Fruit fly (Drosophila melanogaster) whole organism, prepupa: ENCODE data around the gene CG4456.

ENCODE experiments used
- Blimp-1 ChIP-seq: fragments of 200-800 bp; sonication (Bioruptor generic); optimal IDR thresholded peaks from 3 replicates; lab custom pipeline; 2017; ENCODE audit warnings: missing biosample characterization, missing genetic modification characterization, mild to moderate bottlenecking, moderate library complexity, missing genetic modification reagents
- CG10669 ChIP-seq: fragments of 200-800 bp; sonication (Bioruptor generic); optimal IDR thresholded peaks from 3 replicates; lab custom pipeline; 2018; ENCODE audit warnings: missing biosample characterization, mild to moderate bottlenecking, missing genetic modification characterization, moderate library complexity
- CG11762 ChIP-seq: fragments of 200-800 bp; sonication (Bioruptor generic); optimal IDR thresholded peaks from 3 replicates; lab custom pipeline; 2016; ENCODE audit warnings: missing biosample characterization, missing genetic modification characterization; ENCODE audit not compliant: insufficient read depth
- CG11902 ChIP-seq: fragments of 200-800 bp; sonication (Bioruptor generic); optimal IDR thresholded peaks from 3 replicates; lab custom pipeline; 2016; ENCODE audit warnings: missing biosample characterization, missing genetic modification characterization
- CG15336 ChIP-seq: fragments of 200-800 bp; sonication (Bioruptor generic); IDR thresholded peaks from 2 replicates; pipeline ENCODE4 v1.3.6; 2022; ENCODE audit warnings: missing biosample characterization, missing genetic modification characterization
- CG16779 ChIP-seq: fragments of 200-800 bp; sonication (Bioruptor generic); optimal IDR thresholded peaks from 3 replicates; lab custom pipeline; 2017; ENCODE audit warnings: missing biosample characterization, mild to moderate bottlenecking, missing genetic modification characterization
- CG3032 ChIP-seq: fragments of 200-800 bp; optimal IDR thresholded peaks from 2 replicates; lab custom pipeline; 2019; ENCODE audit warnings: missing biosample characterization, mild to moderate bottlenecking, missing genetic modification characterization, moderate library complexity
- CG31627 ChIP-seq: fragments of 200-800 bp; sonication (Bioruptor generic); optimal IDR thresholded peaks from 3 replicates; lab custom pipeline; 2016; ENCODE audit warnings: missing biosample characterization, missing genetic modification characterization
- CG32006 ChIP-seq: fragments of 200-800 bp; sonication (Bioruptor generic); optimal IDR thresholded peaks from 3 replicates; lab custom pipeline; 2017; ENCODE audit warnings: missing biosample characterization, mild to moderate bottlenecking, missing genetic modification characterization
- CG34406 ChIP-seq: fragments of 200-800 bp; sonication (Bioruptor generic); optimal IDR thresholded peaks from 3 replicates; lab custom pipeline; 2016; ENCODE audit warnings: missing biosample characterization, missing genetic modification characterization
- CG3919 ChIP-seq: fragments of 200-800 bp; sonication (Bioruptor generic); optimal IDR thresholded peaks from 3 replicates; lab custom pipeline; 2016; ENCODE audit warnings: missing biosample characterization, missing genetic modification characterization
- CG6163 ChIP-seq: fragments of 200-800 bp; sonication (Bioruptor generic); IDR thresholded peaks from 3 replicates; pipeline ENCODE4 v1.3.6; 2022; ENCODE audit warnings: missing biosample characterization, missing genetic modification characterization
- CG6276 ChIP-seq: fragments of 200-800 bp; sonication (Bioruptor generic); optimal IDR thresholded peaks from 2 replicates; lab custom pipeline; 2017; ENCODE audit warnings: missing biosample characterization, mild to moderate bottlenecking, missing genetic modification characterization
- CG6792 ChIP-seq: fragments of 200-800 bp; sonication (Bioruptor generic); optimal IDR thresholded peaks from 3 replicates; lab custom pipeline; 2016; ENCODE audit warnings: missing biosample characterization, missing genetic modification characterization
- CG6808 ChIP-seq: fragments of 200-800 bp; sonication (Bioruptor generic); optimal IDR thresholded peaks from 3 replicates; lab custom pipeline; 2017; ENCODE audit warnings: missing biosample characterization, missing genetic modification characterization, mild to moderate bottlenecking, moderate library complexity, missing genetic modification reagents
- CG6854 ChIP-seq: fragments of 200-800 bp; sonication (Bioruptor generic); optimal IDR thresholded peaks from 2 replicates; lab custom pipeline; 2017; ENCODE audit warnings: missing biosample characterization, mild to moderate bottlenecking, missing genetic modification characterization
- CG7368 ChIP-seq: fragments of 200-800 bp; sonication (Bioruptor generic); optimal IDR thresholded peaks from 3 replicates; lab custom pipeline; 2016; ENCODE audit warnings: missing biosample characterization, missing genetic modification characterization
- CG8119 ChIP-seq: fragments of 200-800 bp; sonication (Bioruptor generic); IDR thresholded peaks from 3 replicates; pipeline ENCODE4 v1.3.6; 2022; ENCODE audit warnings: missing biosample characterization, missing genetic modification characterization
- CG9139 ChIP-seq: fragments of 200-800 bp; sonication (Bioruptor generic); optimal IDR thresholded peaks from 3 replicates; lab custom pipeline; 2017; ENCODE audit warnings: missing biosample characterization, mild to moderate bottlenecking, missing genetic modification characterization
- Eip75B ChIP-seq: fragments of 200-800 bp; sonication (Bioruptor generic); optimal IDR thresholded peaks from 3 replicates; lab custom pipeline; 2016; ENCODE audit warnings: missing biosample characterization, missing genetic modification characterization
- Eip78C ChIP-seq: fragments of 200-800 bp; sonication (Bioruptor generic); peaks from one replicate; lab custom pipeline; 2016; ENCODE audit warnings: missing biosample characterization, missing genetic modification characterization
- Ets96B ChIP-seq: fragments of 200-800 bp; optimal IDR thresholded peaks from 2 replicates; lab custom pipeline; 2019; ENCODE audit warnings: missing biosample characterization, mild to moderate bottlenecking, missing genetic modification characterization, moderate library complexity
- Gug ChIP-seq: fragments of 200-800 bp; sonication (Bioruptor generic); IDR thresholded peaks from 2 replicates; pipeline ENCODE4 v1.3.6; 2022; ENCODE audit warnings: missing biosample characterization, missing genetic modification characterization
- Hr38 ChIP-seq: sonication (Bioruptor generic); optimal IDR thresholded peaks from 2 replicates; lab custom pipeline; 2016; ENCODE audit warnings: missing biosample characterization, missing genetic modification characterization
- Hr39 ChIP-seq: fragments of 200-800 bp; sonication (Bioruptor generic); optimal IDR thresholded peaks from 2 replicates; lab custom pipeline; 2016; ENCODE audit warnings: missing biosample characterization, missing genetic modification characterization
- Hr4 ChIP-seq: fragments of 200-800 bp; sonication (Bioruptor generic); optimal IDR thresholded peaks from 3 replicates; lab custom pipeline; 2016; ENCODE audit warnings: missing biosample characterization, missing genetic modification characterization
- Met ChIP-seq: fragments of 200-800 bp; sonication (Bioruptor generic); optimal IDR thresholded peaks from 3 replicates; lab custom pipeline; 2016; ENCODE audit warnings: missing biosample characterization, missing genetic modification characterization
- OdsH ChIP-seq: fragments of 200-800 bp; sonication (Bioruptor generic); optimal IDR thresholded peaks from 3 replicates; lab custom pipeline; 2016; ENCODE audit warnings: missing biosample characterization, missing genetic modification characterization
- Sox102F ChIP-seq: fragments of 200-800 bp; sonication (Bioruptor generic); optimal IDR thresholded peaks from 2 replicates; lab custom pipeline; 2016; ENCODE audit warnings: missing biosample characterization, mild to moderate bottlenecking, missing genetic modification characterization
- Sox14 ChIP-seq: fragments of 200-800 bp; sonication (Bioruptor generic); optimal IDR thresholded peaks from 3 replicates; lab custom pipeline; 2016; ENCODE audit warnings: missing biosample characterization, missing genetic modification characterization
- achi ChIP-seq: fragments of 200-800 bp; sonication (Bioruptor generic); optimal IDR thresholded peaks from 3 replicates; lab custom pipeline; 2016; ENCODE audit warnings: missing biosample characterization, missing genetic modification characterization
- acj6 ChIP-seq: fragments of 200-800 bp; sonication (Bioruptor generic); optimal IDR thresholded peaks from 3 replicates; lab custom pipeline; 2016; ENCODE audit warnings: missing biosample characterization, missing genetic modification characterization
- eg ChIP-seq: fragments of 200-800 bp; sonication (Bioruptor generic); IDR thresholded peaks from 3 replicates; pipeline ENCODE4 v1.3.6; 2022; ENCODE audit warnings: missing biosample characterization, missing genetic modification characterization
- esn ChIP-seq: fragments of 200-800 bp; sonication (Bioruptor generic); optimal IDR thresholded peaks from 2 replicates; lab custom pipeline; 2016; ENCODE audit warnings: missing biosample characterization, mild to moderate bottlenecking, missing genetic modification characterization, moderate library complexity
- fd59A ChIP-seq: fragments of 200-800 bp; sonication (Bioruptor generic); optimal IDR thresholded peaks from 2 replicates; lab custom pipeline; 2017; ENCODE audit warnings: missing biosample characterization, mild to moderate bottlenecking, missing genetic modification characterization, missing genetic modification reagents
- fd85E ChIP-seq: fragments of 200-800 bp; sonication (Bioruptor generic); optimal IDR thresholded peaks from 3 replicates; lab custom pipeline; 2016; ENCODE audit warnings: missing biosample characterization, missing genetic modification characterization
- fkh ChIP-seq: fragments of 200-800 bp; sonication (Bioruptor generic); optimal IDR thresholded peaks from 3 replicates; lab custom pipeline; 2017; ENCODE audit warnings: missing biosample characterization, mild to moderate bottlenecking, missing genetic modification characterization, moderate library complexity
- lz ChIP-seq: fragments of 200-800 bp; sonication (Bioruptor generic); optimal IDR thresholded peaks from 3 replicates; lab custom pipeline; 2016; ENCODE audit warnings: missing biosample characterization, missing genetic modification characterization
- net ChIP-seq: fragments of 200-800 bp; sonication (Bioruptor generic); optimal IDR thresholded peaks from 3 replicates; lab custom pipeline; 2016; ENCODE audit warnings: missing biosample characterization, missing genetic modification characterization
- pdm3 ChIP-seq: fragments of 200-800 bp; sonication (Bioruptor generic); optimal IDR thresholded peaks from 3 replicates; lab custom pipeline; 2016; ENCODE audit warnings: missing biosample characterization, missing genetic modification characterization
- ss ChIP-seq, 2 experiments: fragments of 200-800 bp; sonication (Bioruptor generic); optimal IDR thresholded peaks; 2 replicates in 1 of 2; 3 replicates in 1 of 2; lab custom pipeline; 2017 to 2018; ENCODE audit warnings: mild to moderate bottlenecking in 2 of 2, missing biosample characterization in 2 of 2, missing genetic modification characterization in 2 of 2, moderate library complexity in 1 of 2
- svp ChIP-seq: fragments of 200-800 bp; sonication (Bioruptor generic); peaks from one replicate; lab custom pipeline; 2016; ENCODE audit warnings: missing biosample characterization, missing genetic modification characterization
- topi ChIP-seq: fragments of 200-800 bp; sonication (Bioruptor generic); optimal IDR thresholded peaks from 3 replicates; lab custom pipeline; 2016; ENCODE audit warnings: missing biosample characterization, missing genetic modification characterization
- vri ChIP-seq: fragments of 200-800 bp; sonication (Bioruptor generic); optimal IDR thresholded peaks from 3 replicates; lab custom pipeline; 2016; ENCODE audit warnings: missing biosample characterization, mild to moderate bottlenecking, missing genetic modification characterization

Gene CG4456

dm6 chr3L:9357830-9358712, 14.5 kb upstream of the CG4456 start (continued):
- TF ChIP-seq Met (GFP tag; lab: Kevin White, UChicago) = no peak
- TF ChIP-seq, all 60 proteins: peak for 22

- TF ChIP-seq acj6 (GFP tag; lab: Kevin White, UChicago) (no peak), CG8119 (GFP tag; lab: Robert Waterston, UW) (peak; percentile 43; the same call in 2 of the 3 replicates), CG6276 (no peak), Hr4 (GFP tag; lab: Kevin White, UChicago) (peak; percentile 64), Hr39 (GFP tag; lab: Kevin White, UChicago) (peak; percentile 10), CG6808 (GFP tag; lab: Kevin White, UChicago) (no peak), CG6854 (GFP tag; lab: Kevin White, UChicago) (no peak), OdsH (peak; percentile 17), CG7368 (peak; percentile 6), Met (GFP tag; lab: Kevin White, UChicago) (no peak), Hr38 (GFP tag; lab: Kevin White, UChicago) (no peak), Sox102F (GFP tag; lab: Kevin White, UChicago) (peak; percentile 19), CG3919 (peak; percentile 60), CG31627 (no peak), CG11902 (GFP tag; lab: Kevin White, UChicago) (no peak), CG15336 (GFP tag; lab: Robert Waterston, UW) (peak; percentile 45; the same call in 1 of the 2 replicates), CG16779 (tag; lab: Kevin White, UChicago) (no peak), Blimp-1 (GFP tag; lab: Kevin White, UChicago) (no peak), Ets96B (peak; percentile 10), CG10669 (no peak), Eip78C (GFP tag; lab: Kevin White, UChicago) (peak; percentile 71), lz (GFP tag; lab: Kevin White, UChicago) (peak; percentile 34), esn (GFP tag; lab: Kevin White, UChicago) (peak; percentile 57), Eip75B (GFP tag; lab: Kevin White, UChicago) (peak; percentile 35), Gug (GFP tag; lab: Robert Waterston, UW) (no peak), CG9139 (GFP tag; lab: Kevin White, UChicago) (no peak), eg (GFP tag; lab: Robert Waterston, UW) (peak; percentile 68; the same call in 2 of the 3 replicates), net (GFP tag; lab: Kevin White, UChicago) (peak; percentile 53), topi (GFP tag; lab: Kevin White, UChicago) (peak; percentile 39), CG3032 (tag; lab: Kevin White, UChicago) (peak; percentile 0), CG6163 (GFP tag; lab: Robert Waterston, UW) (peak; percentile 56; the same call in 1 of the 3 replicates), achi (GFP tag; lab: Kevin White, UChicago) (peak; percentile 39), svp (GFP tag; lab: Kevin White, UChicago) (no peak), Sox14 (peak; percentile 93)
Observed at dm6 chr3L:9358713-9359040, 13.8 kb upstream of the CG4456 start, which contains the start of the genes UGP and Svip. TSS of gene UGP (minus strand) at chr3L:9358935. TSS of gene Svip (plus strand) at chr3L:9358999.

dm6 chr3L:9360217-9360692, 12.3 kb upstream of the CG4456 start, which contains the start of gene Pdxk:
TSS of gene Pdxk (plus strand) at chr3L:9360316.
- TF ChIP-seq fd59A (GFP tag; lab: Kevin White, UChicago) = no peak
- peak; percentile 39 for TF ChIP-seq CG16779 (tag; lab: Kevin White, UChicago)
- TF ChIP-seq net (GFP tag; lab: Kevin White, UChicago) = peak; percentile 3
- peak; percentile 84 for TF ChIP-seq fkh (GFP tag; lab: Kevin White, UChicago)
- no peak for TF ChIP-seq Met (GFP tag; lab: Kevin White, UChicago)
- TF ChIP-seq svp (GFP tag; lab: Kevin White, UChicago) = peak; percentile 89
- peak; percentile 19 for TF ChIP-seq CG6854 (GFP tag; lab: Kevin White, UChicago)
- no peak for TF ChIP-seq pdm3
- TF ChIP-seq CG8119 (GFP tag; lab: Robert Waterston, UW) = 0 out of 3 replicates have a peak, but pooled peaks have one; percentile 30
- no peak for TF ChIP-seq CG11902 (GFP tag; lab: Kevin White, UChicago)
- peak; percentile 74 for TF ChIP-seq Eip78C (GFP tag; lab: Kevin White, UChicago)
- TF ChIP-seq CG34406 = no peak
- TF ChIP-seq CG11762 (GFP tag; lab: Kevin White, UChicago) = no peak
- TF ChIP-seq Hr39 (GFP tag; lab: Kevin White, UChicago) = no peak
- TF ChIP-seq CG6792 (GFP tag; lab: Kevin White, UChicago) = no peak
- no peak for TF ChIP-seq lz (GFP tag; lab: Kevin White, UChicago)
- peak; percentile 3 for TF ChIP-seq esn (GFP tag; lab: Kevin White, UChicago)
- peak; percentile 71 for TF ChIP-seq CG10669
- TF ChIP-seq CG15336 (GFP tag; lab: Robert Waterston, UW) = no peak
- TF ChIP-seq CG3032 (tag; lab: Kevin White, UChicago) = no peak
- TF ChIP-seq CG3919 = no peak
- TF ChIP-seq fd85E (GFP tag; lab: Kevin White, UChicago) = no peak
- TF ChIP-seq ss (GFP tag; optimal IDR thresholded peaks at IDR 0.05; lab: Kevin White, UChicago) = peak; percentile 14 to 20
- TF ChIP-seq vri (GFP tag; lab: Kevin White, UChicago) = peak; percentile 45
- TF ChIP-seq CG6276 = peak; percentile 30
- no peak for TF ChIP-seq CG7368
- no peak for TF ChIP-seq CG32006
